Fruit fly (Drosophila melanogaster) whole organism, embryonic: ENCODE data around the gene Leash.

Source experiments
- Atf6 ChIP-seq: fragments of 200-800 bp; sonication (Bioruptor generic); IDR thresholded peaks from 2 replicates; pipeline ENCODE4 v1.3.6; 2022; ENCODE audit warnings: missing biosample characterization, missing genetic modification characterization
- Bdp1 ChIP-seq: fragments of 200-800 bp; sonication (Bioruptor generic); optimal IDR thresholded peaks from 3 replicates; lab custom pipeline; 2016; ENCODE audit warnings: missing biosample characterization, missing genetic modification characterization
- BtbVII ChIP-seq: fragments of 200-800 bp; sonication (Bioruptor generic); optimal IDR thresholded peaks from 3 replicates; lab custom pipeline; 2017; ENCODE audit warnings: missing biosample characterization, mild to moderate bottlenecking, missing genetic modification characterization
- CG1024 ChIP-seq: fragments of 200-800 bp; sonication (Bioruptor generic); IDR thresholded peaks from 2 replicates; pipeline ENCODE4 v1.3.6; 2022; ENCODE audit warnings: missing biosample characterization, missing genetic modification characterization
- CG10274 ChIP-seq: fragments of 200-800 bp; sonication (Bioruptor generic); optimal IDR thresholded peaks from 3 replicates; lab custom pipeline; 2017; ENCODE audit warnings: missing biosample characterization, mild to moderate bottlenecking, missing genetic modification characterization
- CG10979 ChIP-seq: fragments of 200-800 bp; sonication (Bioruptor generic); optimal IDR thresholded peaks from 2 replicates; lab custom pipeline; 2018; ENCODE audit warnings: missing biosample characterization, mild to moderate bottlenecking, missing genetic modification characterization, moderate library complexity
- CG11695 ChIP-seq: fragments of 200-800 bp; sonication (Bioruptor generic); IDR thresholded peaks from 3 replicates; pipeline ENCODE4 v1.3.6; 2022; ENCODE audit warnings: missing biosample characterization, missing genetic modification characterization
- CG12391 ChIP-seq: fragments of 200-800 bp; sonication (Bioruptor generic); optimal IDR thresholded peaks from 3 replicates; lab custom pipeline; 2018; ENCODE audit warnings: missing biosample characterization, mild to moderate bottlenecking, missing genetic modification characterization, moderate library complexity
- CG12769 ChIP-seq: fragments of 200-800 bp; sonication (Bioruptor generic); optimal IDR thresholded peaks from 2 replicates; lab custom pipeline; 2019; ENCODE audit warnings: missing biosample characterization, mild to moderate bottlenecking, missing genetic modification characterization, moderate library complexity
- CG13424 ChIP-seq: fragments of 200-800 bp; sonication (Bioruptor generic); optimal IDR thresholded peaks from 2 replicates; lab custom pipeline; 2019; ENCODE audit warnings: missing biosample characterization, mild to moderate bottlenecking, missing genetic modification characterization, moderate library complexity
- CG13624 ChIP-seq: fragments of 200-800 bp; sonication (Bioruptor generic); optimal IDR thresholded peaks from 2 replicates; lab custom pipeline; 2016; ENCODE audit warnings: missing biosample characterization, missing genetic modification characterization
- CG14050 ChIP-seq: fragments of 200-800 bp; sonication (Bioruptor generic); IDR thresholded peaks from 3 replicates; pipeline ENCODE4 v1.3.6; 2022; ENCODE audit warnings: missing biosample characterization, missing genetic modification characterization
- CG14710 ChIP-seq: fragments of 200-800 bp; sonication (Bioruptor generic); optimal IDR thresholded peaks from 3 replicates; lab custom pipeline; 2019; ENCODE audit warnings: missing biosample characterization, mild to moderate bottlenecking, missing genetic modification characterization, moderate library complexity
- CG1603 ChIP-seq: fragments of 200-800 bp; sonication (Bioruptor generic); optimal IDR thresholded peaks from 2 replicates; lab custom pipeline; 2019; ENCODE audit warnings: missing biosample characterization, mild to moderate bottlenecking, missing genetic modification characterization, moderate library complexity
- CG17361 ChIP-seq: fragments of 200-800 bp; sonication (Bioruptor generic); IDR thresholded peaks from 3 replicates; pipeline ENCODE4 v1.3.6; 2022; ENCODE audit warnings: missing biosample characterization, missing genetic modification characterization
- CG1792 ChIP-seq: fragments of 200-800 bp; sonication (Bioruptor generic); optimal IDR thresholded peaks from 2 replicates; lab custom pipeline; 2016; ENCODE audit warnings: missing biosample characterization, missing genetic modification characterization
- CG3281 ChIP-seq: fragments of 200-800 bp; sonication (Bioruptor generic); optimal IDR thresholded peaks from 3 replicates; lab custom pipeline; 2017; ENCODE audit warnings: missing biosample characterization, mild to moderate bottlenecking, missing genetic modification characterization
- CG3995 ChIP-seq: fragments of 200-800 bp; sonication (Bioruptor generic); optimal IDR thresholded peaks from 3 replicates; lab custom pipeline; 2016; ENCODE audit warnings: missing biosample characterization, missing genetic modification characterization
- CG4282 ChIP-seq: fragments of 200-800 bp; sonication (Bioruptor generic); optimal IDR thresholded peaks from 2 replicates; lab custom pipeline; 2016; ENCODE audit warnings: missing biosample characterization, missing genetic modification characterization
- CG4854 ChIP-seq: fragments of 200-800 bp; sonication (Bioruptor generic); optimal IDR thresholded peaks from 2 replicates; lab custom pipeline; 2016; ENCODE audit warnings: missing biosample characterization, missing genetic modification characterization, inconsistent platforms
- CG5953 ChIP-seq: fragments of 200-800 bp; sonication (Bioruptor generic); IDR thresholded peaks from 2 replicates; pipeline ENCODE4 v1.3.6; 2022; ENCODE audit warnings: missing biosample characterization, missing genetic modification characterization
- CG6654 ChIP-seq: fragments of 200-800 bp; sonication (Bioruptor generic); optimal IDR thresholded peaks from 2 replicates; lab custom pipeline; 2017; ENCODE audit warnings: missing biosample characterization, mild to moderate bottlenecking, missing genetic modification characterization
- CG7556 ChIP-seq: fragments of 200-800 bp; sonication (Bioruptor generic); optimal IDR thresholded peaks from 2 replicates; lab custom pipeline; 2017; ENCODE audit warnings: missing biosample characterization, mild to moderate bottlenecking, missing genetic modification characterization
- CG7987 ChIP-seq: fragments of 200-800 bp; sonication (Bioruptor generic); optimal IDR thresholded peaks from 2 replicates; lab custom pipeline; 2018; ENCODE audit warnings: missing biosample characterization, mild to moderate bottlenecking, missing genetic modification characterization, moderate library complexity
- CG8290 ChIP-seq, 3 experiments: fragments of 200-800 bp; sonication (Bioruptor generic); optimal IDR thresholded peaks; 2 replicates each; lab custom pipeline; 2016 to 2019; ENCODE audit warnings: missing biosample characterization in 3 of 3, missing genetic modification characterization in 3 of 3, mild to moderate bottlenecking in 2 of 3, moderate library complexity in 1 of 3
- CG9437 ChIP-seq: fragments of 200-800 bp; sonication (Bioruptor generic); optimal IDR thresholded peaks from 2 replicates; lab custom pipeline; 2018; ENCODE audit warnings: missing biosample characterization, mild to moderate bottlenecking, missing genetic modification characterization
- Deaf1 ChIP-seq: fragments of 200-800 bp; optimal IDR thresholded peaks from 3 replicates; lab custom pipeline; 2019; ENCODE audit warnings: missing biosample characterization, mild to moderate bottlenecking, missing genetic modification characterization, moderate library complexity
- Doc3 ChIP-seq: fragments of 200-800 bp; sonication (Bioruptor generic); IDR thresholded peaks from 3 replicates; pipeline ENCODE4 v1.3.6; 2022; ENCODE audit warnings: missing biosample characterization, missing genetic modification characterization; ENCODE audit not compliant: partially characterized antibody
- Drgx ChIP-seq: fragments of 200-800 bp; sonication (Bioruptor generic); IDR thresholded peaks from 2 replicates; pipeline ENCODE4 v1.3.6; 2022; ENCODE audit warnings: missing biosample characterization, missing genetic modification characterization
- E2f1 ChIP-seq: fragments of 200-800 bp; sonication (Bioruptor generic); IDR thresholded peaks from 2 replicates; pipeline ENCODE4 v1.3.6; 2022; ENCODE audit warnings: missing biosample characterization, missing genetic modification characterization
- E2f2 ChIP-seq: fragments of 200-800 bp; sonication (Bioruptor generic); IDR thresholded peaks from 2 replicates; pipeline ENCODE4 v1.3.6; 2022; ENCODE audit warnings: missing biosample characterization, missing genetic modification characterization
- Hmr ChIP-seq: fragments of 200-800 bp; sonication (Bioruptor generic); optimal IDR thresholded peaks from 3 replicates; lab custom pipeline; 2017; ENCODE audit warnings: mild to moderate bottlenecking, missing biosample characterization, missing genetic modification reagents, missing genetic modification characterization
- Meics ChIP-seq: fragments of 200-800 bp; sonication (Bioruptor generic); optimal IDR thresholded peaks from 2 replicates; lab custom pipeline; 2017; ENCODE audit warnings: missing biosample characterization, mild to moderate bottlenecking, missing genetic modification characterization
- Opbp ChIP-seq: fragments of 200-800 bp; sonication (Bioruptor generic); IDR thresholded peaks from 3 replicates; pipeline ENCODE4 v1.3.6; 2022; ENCODE audit warnings: missing biosample characterization, missing genetic modification characterization; ENCODE audit not compliant: partially characterized antibody
- Pdp1 ChIP-seq, 2 experiments: fragments of 200-800 bp; sonication (Bioruptor generic); optimal IDR thresholded peaks; 3 replicates each; lab custom pipeline; 2016; ENCODE audit warnings: missing biosample characterization in 2 of 2, missing genetic modification characterization in 2 of 2, mild to moderate bottlenecking in 1 of 2, moderate library complexity in 1 of 2
- Six4 ChIP-seq: fragments of 200-800 bp; sonication (Bioruptor generic); optimal IDR thresholded peaks from 2 replicates; lab custom pipeline; 2016; ENCODE audit warnings: missing biosample characterization, missing genetic modification characterization
- chif ChIP-seq, 2 experiments: fragments of 200-800 bp; sonication (Bioruptor generic); optimal IDR thresholded peaks; 3 replicates each; lab custom pipeline; 2016; ENCODE audit warnings: missing biosample characterization in 2 of 2, missing genetic modification characterization in 2 of 2
- ci ChIP-seq: fragments of 200-800 bp; sonication (Bioruptor generic); IDR thresholded peaks from 3 replicates; pipeline ENCODE4 v1.3.6; 2022; ENCODE audit warnings: missing biosample characterization, missing genetic modification characterization
- crp ChIP-seq, 2 experiments: fragments of 200-800 bp; sonication (Bioruptor generic); optimal IDR thresholded peaks; 2 replicates in 1 of 2; 3 replicates in 1 of 2; lab custom pipeline; 2017; ENCODE audit warnings: missing biosample characterization in 2 of 2, missing genetic modification characterization in 2 of 2, mild to moderate bottlenecking in 1 of 2, moderate library complexity in 1 of 2
- exex ChIP-seq: fragments of 200-800 bp; sonication (Bioruptor generic); optimal IDR thresholded peaks from 4 replicates; lab custom pipeline; 2018; ENCODE audit warnings: missing biosample characterization, mild to moderate bottlenecking, missing genetic modification characterization, moderate library complexity
- ftz-f1 ChIP-seq: fragments of 200-800 bp; sonication (Bioruptor generic); optimal IDR thresholded peaks from 2 replicates; lab custom pipeline; 2016; ENCODE audit warnings: missing biosample characterization, missing genetic modification characterization
- nerfin-1 ChIP-seq: fragments of 200-800 bp; sonication (Bioruptor generic); optimal IDR thresholded peaks from 3 replicates; lab custom pipeline; 2019; ENCODE audit warnings: missing biosample characterization, mild to moderate bottlenecking, missing genetic modification characterization, moderate library complexity
- org-1 ChIP-seq: fragments of 200-800 bp; sonication (Bioruptor generic); optimal IDR thresholded peaks from 2 replicates; lab custom pipeline; 2017; ENCODE audit warnings: missing biosample characterization, missing genetic modification characterization
- sens ChIP-seq: fragments of 200-800 bp; sonication (Bioruptor generic); peaks from one replicate; lab custom pipeline; 2016; ENCODE audit warnings: missing biosample characterization, missing genetic modification characterization
- sob ChIP-seq: fragments of 200-800 bp; sonication (Bioruptor generic); IDR thresholded peaks from 2 replicates; pipeline ENCODE4 v1.3.6; 2022; ENCODE audit warnings: missing biosample characterization, missing genetic modification characterization
- trem ChIP-seq: fragments of 200-800 bp; optimal IDR thresholded peaks from 3 replicates; lab custom pipeline; 2019; ENCODE audit warnings: missing biosample characterization, mild to moderate bottlenecking, missing genetic modification characterization, moderate library complexity
- wek ChIP-seq: fragments of 200-800 bp; sonication (Bioruptor generic); optimal IDR thresholded peaks from 3 replicates; lab custom pipeline; 2018; ENCODE audit warnings: missing biosample characterization, mild to moderate bottlenecking, missing genetic modification characterization, moderate library complexity
- zfh1 ChIP-seq: fragments of 200-800 bp; sonication (Bioruptor generic); IDR thresholded peaks from 3 replicates; pipeline ENCODE4 v1.3.6; 2022; ENCODE audit warnings: missing biosample characterization, missing genetic modification characterization

Gene Leash

DNA sequence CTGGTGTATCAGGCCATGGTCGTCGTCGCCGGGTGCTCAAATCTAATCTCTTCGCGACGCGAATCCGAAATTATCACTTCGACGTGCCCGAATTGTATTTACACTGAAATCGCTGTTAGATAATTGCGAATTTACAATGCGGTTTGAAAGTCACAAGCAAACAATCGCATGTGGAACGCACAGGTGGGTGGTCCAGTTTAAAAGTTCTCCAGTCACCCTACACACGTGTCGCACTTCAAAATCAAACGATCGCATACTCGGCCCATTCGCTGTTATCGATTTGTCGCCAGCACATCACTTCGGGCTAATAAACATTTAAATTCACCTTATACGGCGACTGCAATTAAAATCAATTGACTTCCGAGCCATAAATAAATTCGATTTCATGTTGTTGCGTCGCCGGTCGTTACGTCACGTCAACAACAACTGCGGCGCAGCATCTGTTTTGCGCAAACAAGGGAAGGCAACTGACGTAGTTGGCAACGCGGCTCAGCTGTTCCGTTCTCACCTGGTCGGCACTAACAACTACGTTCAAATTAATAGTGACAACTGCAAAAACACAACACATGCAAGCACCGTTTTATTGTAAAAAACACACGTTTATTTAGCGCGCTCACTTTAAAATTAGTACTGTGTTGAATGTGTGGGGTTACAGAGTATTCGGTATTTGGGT lies 22.4 kb upstream of the Leash start, which contains the start of gene CG6574 (continued):
- TF ChIP-seq CG7987 (GFP tag; lab: Kevin White, UChicago) (peak; percentile 21), CG10274 (GFP tag; lab: Kevin White, UChicago) (peak; percentile 97), Drgx (GFP tag; lab: Robert Waterston, UW) (peak; percentile 44; the same call in 1 of the 2 replicates), CG14710 (tag; lab: Kevin White, UChicago) (peak; percentile 15), sob (no peak), CG17361 (GFP tag; lab: Robert Waterston, UW) (0 out of 3 replicates have a peak, but pooled peaks have one; percentile 14), CG13424 (no peak), Hmr (GFP tag; lab: Kevin White, UChicago) (peak; percentile 43), CG12391 (tag; lab: Kevin White, UChicago) (peak; percentile 11), Deaf1 (no peak), CG11695 (0 out of 3 replicates have a peak, but pooled peaks have one; percentile 32), crp (GFP tag; optimal IDR thresholded peaks at IDR 0.05; lab: Kevin White, UChicago) (peak in 1 of 2 experiments; percentile 83), Six4 (GFP tag; lab: Kevin White, UChicago) (no peak), CG9437 (GFP tag; lab: Kevin White, UChicago) (peak; percentile 98), ci (GFP tag; lab: Robert Waterston, UW) (peak; percentile 40; the same call in 1 of the 3 replicates), CG8290 (GFP tag; optimal IDR thresholded peaks at IDR 0.05; lab: Kevin White, UChicago) (no peak), CG8290 (tag; optimal IDR thresholded peaks at IDR 0.05; lab: Kevin White, UChicago) (peak in 1 of 2 experiments; percentile 14), CG6654 (GFP tag; lab: Kevin White, UChicago) (peak; percentile 70), CG4282 (GFP tag; lab: Kevin White, UChicago) (no peak), nerfin-1 (tag; lab: Kevin White, UChicago) (no peak), CG14050 (peak; percentile 38; the same call in 1 of the 3 replicates), sens (GFP tag; lab: Kevin White, UChicago) (peak; percentile 86), chif (GFP tag; optimal IDR thresholded peaks at IDR 0.05; lab: Kevin White, UChicago) (no peak), wek (peak; percentile 2), Bdp1 (GFP tag; lab: Kevin White, UChicago) (no peak), Atf6 (no peak), CG1792 (GFP tag; lab: Kevin White, UChicago) (no peak), Opbp (GFP tag; lab: Robert Waterston, UW) (0 out of 3 replicates have a peak, but pooled peaks have one; percentile 14), CG3281 (GFP tag; lab: Kevin White, UChicago) (peak; percentile 12), CG1603 (tag; lab: Kevin White, UChicago) (peak; percentile 19), trem (peak; percentile 41), Doc3 (GFP tag; lab: Robert Waterston, UW) (0 out of 3 replicates have a peak, but pooled peaks have one; percentile 6), E2f1 (0 out of 2 replicates have a peak, but pooled peaks have one; percentile 5), org-1 (peak; percentile 18), Pdp1 (GFP tag; optimal IDR thresholded peaks at IDR 0.05; lab: Kevin White, UChicago) (peak in 1 of 2 experiments; percentile 96), CG1024 (GFP tag; lab: Robert Waterston, UW) (no peak), zfh1 (GFP tag; lab: Robert Waterston, UW) (0 out of 3 replicates have a peak, but pooled peaks have one; percentile 18), ftz-f1 (GFP tag; lab: Kevin White, UChicago) (no peak), CG5953 (no peak), exex (peak; percentile 67), BtbVII (GFP tag; lab: Kevin White, UChicago) (no peak), E2f2 (GFP tag; lab: Robert Waterston, UW) (peak; percentile 15; the same call in 1 of the 2 replicates), CG12769 (peak; percentile 40), CG4854 (peak; percentile 73), CG10979 (tag; lab: Kevin White, UChicago) (peak; percentile 29), Meics (peak; percentile 23), CG3995 (GFP tag; lab: Kevin White, UChicago) (peak; percentile 10), CG13624 (peak; percentile 8), CG7556 (peak; percentile 5)
